Worm (Caenorhabditis elegans): Measurements from ENCODE around the gene C14F11.4.

Gene C14F11.4

DNA sequence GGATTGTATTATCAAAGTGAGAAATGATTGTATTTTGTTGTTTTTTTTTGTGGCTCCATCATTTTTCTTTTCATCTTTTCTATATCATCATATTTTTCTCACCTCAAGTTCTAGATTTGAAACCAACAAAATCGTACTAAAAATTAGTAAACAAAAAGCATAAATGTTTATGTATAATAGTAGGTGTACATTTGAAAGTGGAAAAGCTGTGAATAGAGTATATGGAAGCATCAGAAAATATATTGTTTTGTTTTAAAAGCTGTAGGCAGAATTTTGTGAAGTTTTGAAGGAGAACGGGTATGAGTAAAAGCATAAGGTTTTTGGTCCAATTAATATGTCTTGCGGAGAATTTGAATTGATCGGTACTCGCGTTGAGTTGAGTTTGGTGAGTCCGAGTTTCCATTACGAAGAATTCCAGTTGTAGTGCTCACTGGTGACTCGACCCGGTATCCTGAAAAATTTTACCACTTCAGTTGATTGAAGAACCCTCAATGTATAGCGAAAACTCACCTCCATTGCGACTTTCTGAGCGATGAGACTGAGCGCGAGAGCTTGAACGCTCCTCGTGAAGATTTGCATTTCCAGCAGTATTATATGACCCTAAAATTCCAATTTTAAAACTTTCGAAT, at the start of gene C14F11.4:
Gene C14F11.4, minus strand, starts transcription at position 51 of the 629 bp plus-strand sequence.
- TF ChIP-seq lin-13 (GFP tag; optimal IDR thresholded peaks at IDR 0.05): no peak
- TF ChIP-seq elt-1 (tag; optimal IDR thresholded peaks at IDR 0.05): no peak
- TF ChIP-seq R02D3.7 (tag; optimal IDR thresholded peaks at IDR 0.05): no peak
- no peak for TF ChIP-seq nhr-237 (tag; optimal IDR thresholded peaks at IDR 0.05)
- TF ChIP-seq egl-27 (tag; optimal IDR thresholded peaks at IDR 0.05): no peak
- TF ChIP-seq crh-2 (tag; optimal IDR thresholded peaks at IDR 0.05): no peak
- TF ChIP-seq ztf-11 (tag; optimal IDR thresholded peaks at IDR 0.05): no peak
- no peak for TF ChIP-seq ceh-16 (tag; optimal IDR thresholded peaks at IDR 0.05)
- TF ChIP-seq lsy-2 (tag; optimal IDR thresholded peaks at IDR 0.05): no peak
- TF ChIP-seq nhr-21 (tag; optimal IDR thresholded peaks at IDR 0.05): no peak
- no peak for TF ChIP-seq sem-4 (tag; optimal IDR thresholded peaks at IDR 0.05)
- TF ChIP-seq nhr-77 (tag; optimal IDR thresholded peaks at IDR 0.05): no peak
- TF ChIP-seq nhr-6 (tag; optimal IDR thresholded peaks at IDR 0.05): no peak
- no peak for TF ChIP-seq lin-39 (tag; optimal IDR thresholded peaks at IDR 0.05)
- TF ChIP-seq unc-62 (GFP tag; optimal IDR thresholded peaks at IDR 0.05): no peak

DNA sequence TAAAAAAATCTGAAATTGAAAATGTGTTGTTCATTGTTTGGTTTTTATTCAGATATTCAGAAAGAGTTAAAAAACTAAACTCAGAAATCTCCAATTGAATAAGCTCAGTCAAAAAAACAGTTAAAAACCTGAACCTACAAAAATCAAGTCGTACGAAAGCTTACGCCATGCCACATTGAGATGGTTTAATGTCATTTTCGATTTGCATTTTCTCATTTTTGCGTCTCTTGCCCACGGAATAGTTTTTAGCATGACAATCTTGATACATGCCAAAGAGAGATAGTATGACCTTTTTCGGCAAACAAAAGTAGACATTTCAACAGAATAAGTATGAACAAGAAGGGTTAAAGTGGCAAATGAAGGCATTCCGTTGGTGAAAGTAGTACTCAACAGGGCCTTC, 48.1 kb upstream of the C14F11.4 start:
- TF ChIP-seq nhr-25 (tag; optimal IDR thresholded peaks at IDR 0.05) (peak; percentile 79), sma-9 (GFP tag; optimal IDR thresholded peaks at IDR 0.05) (peak; percentile 3), sma-9 (tag; optimal IDR thresholded peaks at IDR 0.05) (no peak), nhr-6 (tag; optimal IDR thresholded peaks at IDR 0.05) (peak; percentile 57), crh-2 (tag; optimal IDR thresholded peaks at IDR 0.05) (peak; percentile 45), lin-13 (GFP tag; optimal IDR thresholded peaks at IDR 0.05) (peak; percentile 8), sma-3 (GFP tag; optimal IDR thresholded peaks at IDR 0.05) (peak; percentile 38), nhr-10 (tag; optimal IDR thresholded peaks at IDR 0.05) (no peak), F13H6.1 (tag; optimal IDR thresholded peaks at IDR 0.05) (no peak), nhr-23 (tag; optimal IDR thresholded peaks at IDR 0.05) (no peak), ama-1 (optimal IDR thresholded peaks at IDR 0.05) (peak; percentile 60), ceh-16 (tag; optimal IDR thresholded peaks at IDR 0.05) (no peak), nhr-12 (tag; optimal IDR thresholded peaks at IDR 0.05) (no peak), blmp-1 (tag; optimal IDR thresholded peaks at IDR 0.05; ENCODE audit: insufficient read depth) (peak; percentile 16)

DNA sequence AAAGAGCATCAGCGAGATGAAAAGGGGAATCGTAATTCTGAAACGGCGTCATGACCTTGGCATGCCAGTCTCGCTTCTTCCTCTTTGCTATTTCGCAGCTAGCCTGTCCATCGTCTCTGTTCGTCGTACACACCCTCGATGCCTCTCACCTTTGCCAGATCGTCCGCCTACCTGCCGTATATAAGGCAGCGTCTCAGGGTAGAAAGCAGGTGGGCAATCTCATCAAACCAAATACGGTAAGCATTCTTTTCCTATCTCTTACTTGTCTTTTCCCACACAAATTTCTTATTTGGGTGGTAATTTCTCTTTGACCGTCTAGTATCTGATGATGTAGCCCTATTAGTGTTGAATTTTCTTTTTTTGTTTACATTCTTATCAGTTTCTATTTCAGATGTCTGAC, 46.8 kb upstream of the C14F11.4 start, which contains the start of gene col-166:
Gene col-166, plus strand, starts transcription at position 392 of the 400 bp plus-strand sequence.
- TF ChIP-seq crh-2 (tag; optimal IDR thresholded peaks at IDR 0.05): peak; percentile 16
- no peak for TF ChIP-seq nhr-12 (tag; optimal IDR thresholded peaks at IDR 0.05)
- peak; percentile 94 for TF ChIP-seq ama-1 (optimal IDR thresholded peaks at IDR 0.05)
- TF ChIP-seq sma-9 (GFP tag; optimal IDR thresholded peaks at IDR 0.05): peak; percentile 38
- no peak for TF ChIP-seq sma-9 (tag; optimal IDR thresholded peaks at IDR 0.05)
- TF ChIP-seq blmp-1 (tag; optimal IDR thresholded peaks at IDR 0.05; ENCODE audit: insufficient read depth): peak; percentile 30
- peak; percentile 59 for TF ChIP-seq sma-3 (GFP tag; optimal IDR thresholded peaks at IDR 0.05)
- TF ChIP-seq nhr-25 (tag; optimal IDR thresholded peaks at IDR 0.05): peak; percentile 60
- no peak for TF ChIP-seq skn-1 (tag; optimal IDR thresholded peaks at IDR 0.05)
- no peak for TF ChIP-seq zag-1 (tag; optimal IDR thresholded peaks at IDR 0.05)
- no peak for TF ChIP-seq nhr-23 (tag; optimal IDR thresholded peaks at IDR 0.05)
- peak; percentile 17 for TF ChIP-seq lin-13 (GFP tag; optimal IDR thresholded peaks at IDR 0.05)

DNA sequence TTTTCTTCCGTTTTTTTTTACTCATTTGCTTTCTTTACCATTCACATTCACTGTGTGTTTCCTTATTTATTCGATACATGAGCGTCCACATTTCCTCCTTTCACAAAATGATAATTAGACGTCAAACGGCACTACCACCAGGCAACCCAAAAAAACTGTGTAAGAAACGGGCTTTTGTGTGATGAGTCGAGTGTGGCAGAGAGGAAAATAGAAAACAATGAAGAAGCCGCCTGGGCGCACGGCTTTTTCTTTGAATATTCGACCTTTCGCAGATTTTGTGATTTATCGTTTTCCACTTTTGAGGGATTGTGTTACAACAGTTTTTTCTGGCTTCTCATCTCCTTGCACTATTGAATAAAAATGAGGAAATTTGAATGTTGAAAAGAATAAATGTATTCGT, 45.4 kb upstream of the C14F11.4 start:
- TF ChIP-seq nhr-25 (tag; optimal IDR thresholded peaks at IDR 0.05) (peak; percentile 52), snpc-4 (tag; optimal IDR thresholded peaks at IDR 0.05) (no peak)

DNA sequence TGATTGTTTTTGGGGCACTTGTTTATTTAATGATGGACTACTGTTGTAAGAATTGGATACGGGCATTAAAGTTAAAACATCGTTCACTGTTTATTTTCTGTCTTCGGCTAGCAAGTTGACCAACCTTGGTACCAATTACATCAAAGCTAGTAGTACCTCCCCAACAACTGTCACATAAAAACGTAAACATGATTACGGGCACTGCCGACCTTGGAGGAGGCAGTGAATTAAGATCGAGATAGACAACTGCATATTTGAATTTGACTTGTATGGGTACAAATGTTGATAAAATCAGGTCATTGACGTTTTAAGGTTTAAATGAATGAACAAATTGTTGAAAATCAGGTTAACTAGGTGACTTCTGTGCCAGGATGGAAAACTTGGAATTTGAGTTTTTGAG, 44.4 kb upstream of the C14F11.4 start:
- TF ChIP-seq sma-9 (GFP tag; optimal IDR thresholded peaks at IDR 0.05) (peak; percentile 62), sma-9 (tag; optimal IDR thresholded peaks at IDR 0.05) (no peak), sma-3 (GFP tag; optimal IDR thresholded peaks at IDR 0.05) (peak; percentile 1), unc-55 (GFP tag; optimal IDR thresholded peaks at IDR 0.05) (no peak), sem-4 (tag; optimal IDR thresholded peaks at IDR 0.05) (no peak), nhr-129 (tag; optimal IDR thresholded peaks at IDR 0.05) (no peak), mdl-1 (tag; optimal IDR thresholded peaks at IDR 0.05) (no peak), nhr-10 (tag; optimal IDR thresholded peaks at IDR 0.05) (no peak), ama-1 (optimal IDR thresholded peaks at IDR 0.05) (no peak), nhr-25 (tag; optimal IDR thresholded peaks at IDR 0.05) (peak; percentile 70), nhr-6 (tag; optimal IDR thresholded peaks at IDR 0.05) (no peak), lin-11 (tag; optimal IDR thresholded peaks at IDR 0.05) (no peak), nhr-237 (tag; optimal IDR thresholded peaks at IDR 0.05) (no peak), peb-1 (tag; optimal IDR thresholded peaks at IDR 0.05) (no peak), ceh-16 (tag; optimal IDR thresholded peaks at IDR 0.05) (peak; percentile 83), elt-3 (tag; optimal IDR thresholded peaks at IDR 0.05) (no peak), elt-1 (tag; optimal IDR thresholded peaks at IDR 0.05) (peak; percentile 24), crh-2 (tag; optimal IDR thresholded peaks at IDR 0.05) (peak; percentile 31), ztf-1 (GFP tag; conservative IDR thresholded peaks at IDR 0.05) (no peak), unc-39 (tag; optimal IDR thresholded peaks at IDR 0.05) (no peak), fos-1 (tag; optimal IDR thresholded peaks at IDR 0.05) (no peak)

All from whole organism, L2 larva.